Fruit fly (Drosophila melanogaster) whole organism, wandering third instar larva: ENCODE results near the gene CG2930.
A peak's percentile ranks its signal among the peaks of the same experiment; 100 is the strongest.

ENCODE experiments used
- Abd-B ChIP-seq: fragments of >200 bp; optimal IDR thresholded peaks from 2 replicates; lab custom pipeline; 2017; ENCODE audit warnings: missing biosample characterization, missing genetic modification characterization
- CG32264 ChIP-seq: fragments of 200-800 bp; sonication (Bioruptor generic); optimal IDR thresholded peaks from 2 replicates; lab custom pipeline; 2016; ENCODE audit warnings: missing biosample characterization, missing genetic modification characterization
- CG9705 ChIP-seq: fragments of 200-800 bp; sonication (Bioruptor generic); optimal IDR thresholded peaks from 2 replicates; lab custom pipeline; 2018; ENCODE audit warnings: missing biosample characterization, mild to moderate bottlenecking, missing genetic modification characterization
- CrebA ChIP-seq: fragments of 200-800 bp; sonication (Bioruptor generic); optimal IDR thresholded peaks from 2 replicates; lab custom pipeline; 2016; ENCODE audit warnings: missing biosample characterization, mild to moderate bottlenecking, missing genetic modification characterization, borderline replicate concordance
- Dfd ChIP-seq: fragments of >200 bp; optimal IDR thresholded peaks from 2 replicates; lab custom pipeline; 2017; ENCODE audit warnings: missing biosample characterization, missing genetic modification characterization
- Dif ChIP-seq: fragments of 200-275, 200-300 bp; sonication (Bioruptor generic); optimal IDR thresholded peaks from 2 replicates; lab custom pipeline; 2018; ENCODE audit warnings: missing biosample characterization, missing genetic modification characterization; ENCODE audit not compliant: partially characterized antibody
- GATAd ChIP-seq: sonication (Bioruptor generic); optimal IDR thresholded peaks from 2 replicates; lab custom pipeline; 2016; ENCODE audit warnings: missing biosample characterization, missing genetic modification characterization
- HLH106 ChIP-seq: fragments of 200-800 bp; optimal IDR thresholded peaks from 3 replicates; lab custom pipeline; 2019; ENCODE audit warnings: missing biosample characterization, mild to moderate bottlenecking, missing genetic modification characterization, moderate library complexity
- Hnf4 ChIP-seq: fragments of 200-800 bp; sonication (Bioruptor generic); optimal IDR thresholded peaks from 2 replicates; lab custom pipeline; 2016; ENCODE audit warnings: missing biosample characterization, mild to moderate bottlenecking, missing genetic modification characterization
- Hr78 ChIP-seq: fragments of >200 bp; optimal IDR thresholded peaks from 2 replicates; lab custom pipeline; 2017; ENCODE audit warnings: missing biosample characterization, missing genetic modification characterization
- Hr83 ChIP-seq: fragments of 200-300 bp; sonication (Bioruptor generic); optimal IDR thresholded peaks from 2 replicates; lab custom pipeline; 2016; ENCODE audit warnings: missing biosample characterization, mild to moderate bottlenecking, missing genetic modification characterization, moderate library complexity; ENCODE audit not compliant: poor library complexity, severe bottlenecking
- Jra ChIP-seq: sonication (Bioruptor generic); optimal IDR thresholded peaks from 2 replicates; lab custom pipeline; 2016; ENCODE audit warnings: missing biosample characterization, missing genetic modification characterization
- Mio ChIP-seq: sonication (Bioruptor generic); optimal IDR thresholded peaks from 2 replicates; lab custom pipeline; 2016; ENCODE audit warnings: missing biosample characterization, missing genetic modification characterization
- Myc ChIP-seq: fragments of >200 bp; optimal IDR thresholded peaks from 2 replicates; lab custom pipeline; 2017
- N ChIP-seq: fragments of >200 bp; optimal IDR thresholded peaks from 2 replicates; lab custom pipeline; 2018; ENCODE audit warnings: missing biosample characterization, missing external identifiers, missing genetic modification characterization
- OdsH ChIP-seq: fragments of 200-800 bp; sonication (Bioruptor generic); optimal IDR thresholded peaks from 2 replicates; lab custom pipeline; 2016; ENCODE audit warnings: missing biosample characterization, mild to moderate bottlenecking, missing genetic modification characterization
- Rel ChIP-seq, 2 experiments: fragments of 200-800 bp; sonication (Bioruptor generic) in 1 of 2; optimal IDR thresholded peaks; 2 replicates in 1 of 2; 3 replicates in 1 of 2; lab custom pipeline; 2016 to 2019; ENCODE audit warnings: mild to moderate bottlenecking in 2 of 2, missing biosample characterization in 2 of 2, missing genetic modification characterization in 2 of 2, moderate library complexity in 1 of 2
- Vsx2 ChIP-seq: fragments of 200-300, 225-300 bp; sonication (Bioruptor generic); optimal IDR thresholded peaks from 2 replicates; lab custom pipeline; 2018; ENCODE audit warnings: missing biosample characterization, missing genetic modification characterization; ENCODE audit not compliant: partially characterized antibody
- br ChIP-seq: fragments of 200-800 bp; sonication (Bioruptor generic); optimal IDR thresholded peaks from 2 replicates; lab custom pipeline; 2016; ENCODE audit warnings: missing biosample characterization, missing genetic modification characterization
- brk ChIP-seq: fragments of 200-800 bp; sonication (Bioruptor generic); optimal IDR thresholded peaks from 2 replicates; lab custom pipeline; 2016; ENCODE audit warnings: missing biosample characterization, mild to moderate bottlenecking, missing genetic modification characterization
- dl ChIP-seq, 2 experiments: fragments of 175-275, 200-275 bp in 1 of 2; fragments of 200-275 bp in 1 of 2; sonication (Bioruptor generic); optimal IDR thresholded peaks; lab custom pipeline; 2018; ENCODE audit warnings: mild to moderate bottlenecking in 2 of 2, missing biosample characterization in 2 of 2, missing genetic modification characterization in 2 of 2, moderate library complexity in 2 of 2; ENCODE audit not compliant: partially characterized antibody in 2 of 2, insufficient read depth in 1 of 2
- dmrt93B ChIP-seq: fragments of 200-800 bp; sonication (Bioruptor generic); optimal IDR thresholded peaks from 2 replicates; lab custom pipeline; 2018; ENCODE audit warnings: missing biosample characterization, mild to moderate bottlenecking, missing genetic modification characterization
- dsf ChIP-seq: sonication (Bioruptor generic); optimal IDR thresholded peaks from 2 replicates; lab custom pipeline; 2016; ENCODE audit warnings: missing biosample characterization, missing genetic modification characterization, borderline replicate concordance
- ey ChIP-seq: fragments of 200-800 bp; sonication (Bioruptor generic); optimal IDR thresholded peaks from 2 replicates; lab custom pipeline; 2016; ENCODE audit warnings: missing biosample characterization, missing genetic modification characterization
- h ChIP-seq: fragments of 200-800 bp; sonication (Bioruptor generic); optimal IDR thresholded peaks from 3 replicates; lab custom pipeline; 2016; ENCODE audit warnings: missing biosample characterization, mild to moderate bottlenecking, missing genetic modification characterization
- jim ChIP-seq: fragments of 175-275, 200-325 bp; sonication (Bioruptor generic); optimal IDR thresholded peaks from 2 replicates; lab custom pipeline; 2016; ENCODE audit warnings: missing biosample characterization, mild to moderate bottlenecking, missing genetic modification characterization
- rgr ChIP-seq: fragments of 200-800 bp; sonication (Bioruptor generic); optimal IDR thresholded peaks from 3 replicates; lab custom pipeline; 2016; ENCODE audit warnings: missing biosample characterization, mild to moderate bottlenecking, missing genetic modification characterization
- sage ChIP-seq: fragments of 200-800 bp; sonication (Bioruptor generic); optimal IDR thresholded peaks from 2 replicates; lab custom pipeline; 2016; ENCODE audit warnings: missing biosample characterization, mild to moderate bottlenecking, missing genetic modification characterization
- sv ChIP-seq: fragments of 200-800 bp; sonication (Bioruptor generic); optimal IDR thresholded peaks from 3 replicates; lab custom pipeline; 2016; ENCODE audit warnings: missing biosample characterization, missing genetic modification characterization
- tai ChIP-seq: sonication (Bioruptor generic); optimal IDR thresholded peaks from 2 replicates; lab custom pipeline; 2016; ENCODE audit warnings: missing biosample characterization, missing genetic modification characterization
- usp ChIP-seq: fragments of >200 bp; optimal IDR thresholded peaks from 2 replicates; lab custom pipeline; 2017; ENCODE audit warnings: missing biosample characterization, missing genetic modification characterization

Gene CG2930

DNA sequence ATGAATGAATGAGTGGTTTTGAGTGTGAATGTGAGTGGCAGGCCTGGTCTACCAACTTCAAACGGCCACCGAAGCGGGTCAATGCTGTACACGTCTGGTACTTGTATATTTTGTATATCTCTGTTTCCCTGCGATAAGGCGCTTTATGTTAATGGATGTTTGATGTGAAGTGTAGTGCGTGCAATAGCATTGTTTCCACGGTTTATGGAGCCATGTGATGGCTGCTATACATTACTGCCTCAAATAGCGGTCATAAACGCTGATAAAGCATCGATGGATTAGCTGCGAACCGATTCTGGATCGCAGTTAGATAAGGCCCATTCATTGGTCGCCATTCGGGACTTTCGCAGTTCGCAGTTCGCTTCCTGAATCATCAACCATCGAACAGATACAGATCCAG is 6.2 kb downstream of the CG2930 start:
- TF ChIP-seq Rel (GFP tag; optimal IDR thresholded peaks at IDR 0.05; lab: Kevin White, UChicago) (no peak), Rel (tag; optimal IDR thresholded peaks at IDR 0.05; lab: Kevin White, UChicago) (no peak), CrebA (GFP tag; lab: Kevin White, UChicago) (no peak), dl (GFP tag; optimal IDR thresholded peaks at IDR 0.05; lab: Kevin White, UChicago; ENCODE audit: insufficient read depth in 1 of 2, partially characterized antibody in 2 of 2) (no peak), Hnf4 (GFP tag; lab: Kevin White, UChicago) (no peak), rgr (GFP tag; lab: Kevin White, UChicago) (no peak), jim (GFP tag; lab: Kevin White, UChicago) (no peak)
- TF ChIP-seq, all 38 proteins: peak for 0

DNA sequence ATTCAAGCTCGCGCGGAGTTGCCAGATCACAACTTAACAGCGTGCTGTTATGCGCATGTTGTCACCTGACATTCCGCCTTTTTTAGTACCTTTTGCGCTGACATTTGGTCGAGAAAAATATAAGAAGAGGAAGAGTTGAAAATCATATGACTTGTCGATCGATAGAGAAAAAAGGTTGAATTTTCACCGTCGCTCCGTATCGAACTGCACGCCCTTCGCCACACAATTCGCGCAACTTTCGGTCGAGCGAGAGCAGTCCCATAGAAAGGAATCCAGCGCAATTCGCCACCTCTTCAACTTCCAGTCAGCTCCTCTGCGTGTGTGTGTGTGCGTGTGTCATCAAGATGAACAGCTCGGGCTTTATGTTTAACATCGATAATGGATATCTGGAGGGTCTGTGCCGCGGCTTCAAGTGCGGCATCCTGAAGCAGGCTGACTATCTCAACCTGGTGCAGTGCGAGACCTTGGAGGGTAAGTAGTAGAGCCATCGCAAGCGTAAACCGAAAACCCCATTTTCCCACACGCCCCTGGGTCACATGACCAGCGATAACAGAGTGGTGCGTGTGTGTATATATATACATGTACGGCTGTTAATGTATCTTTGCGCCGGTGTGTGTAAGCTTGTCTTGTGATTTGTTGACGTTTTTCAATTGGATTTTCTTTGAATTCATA is 12.0 kb downstream of the CG2930 start, which contains the start of gene VhaAC39-1:
Gene VhaAC39-1, plus strand, starts transcription at position 104 of the 672 bp plus-strand sequence.
- TF ChIP-seq GATAd (GFP tag; lab: Kevin White, UChicago): no peak
- no peak for TF ChIP-seq Hr83 (GFP tag; lab: Kevin White, UChicago)
- no peak for TF ChIP-seq sv
- TF ChIP-seq N: peak; percentile 17
- no peak for TF ChIP-seq usp (GFP tag; lab: Kevin White, UChicago)
- TF ChIP-seq OdsH (GFP tag; lab: Kevin White, UChicago): no peak
- TF ChIP-seq CrebA (GFP tag; lab: Kevin White, UChicago): no peak
- TF ChIP-seq Myc (lab: Kevin White, UChicago): no peak
- TF ChIP-seq Abd-B (GFP tag; lab: Kevin White, UChicago): no peak
- no peak for TF ChIP-seq br (GFP tag; lab: Kevin White, UChicago)
- no peak for TF ChIP-seq h (GFP tag; lab: Kevin White, UChicago)
- TF ChIP-seq Dfd (GFP tag; lab: Kevin White, UChicago): no peak
- TF ChIP-seq sage (GFP tag; lab: Kevin White, UChicago): no peak
- peak; percentile 17 for TF ChIP-seq HLH106
- no peak for TF ChIP-seq Mio (GFP tag; lab: Kevin White, UChicago)
- no peak for TF ChIP-seq dsf (GFP tag; lab: Kevin White, UChicago)
- TF ChIP-seq rgr (GFP tag; lab: Kevin White, UChicago): no peak
- no peak for TF ChIP-seq brk (GFP tag; lab: Kevin White, UChicago)
- TF ChIP-seq Rel (GFP tag; optimal IDR thresholded peaks at IDR 0.05; lab: Kevin White, UChicago): no peak
- TF ChIP-seq Rel (tag; optimal IDR thresholded peaks at IDR 0.05; lab: Kevin White, UChicago): peak; percentile 43
- TF ChIP-seq Hr78 (GFP tag; lab: Kevin White, UChicago): no peak
- TF ChIP-seq CG9705 (GFP tag; lab: Kevin White, UChicago): no peak
- TF ChIP-seq Vsx2: no peak
- TF ChIP-seq dmrt93B (GFP tag; lab: Kevin White, UChicago): no peak
- TF ChIP-seq Hnf4 (GFP tag; lab: Kevin White, UChicago): no peak
- TF ChIP-seq ey (GFP tag; lab: Kevin White, UChicago): no peak

DNA sequence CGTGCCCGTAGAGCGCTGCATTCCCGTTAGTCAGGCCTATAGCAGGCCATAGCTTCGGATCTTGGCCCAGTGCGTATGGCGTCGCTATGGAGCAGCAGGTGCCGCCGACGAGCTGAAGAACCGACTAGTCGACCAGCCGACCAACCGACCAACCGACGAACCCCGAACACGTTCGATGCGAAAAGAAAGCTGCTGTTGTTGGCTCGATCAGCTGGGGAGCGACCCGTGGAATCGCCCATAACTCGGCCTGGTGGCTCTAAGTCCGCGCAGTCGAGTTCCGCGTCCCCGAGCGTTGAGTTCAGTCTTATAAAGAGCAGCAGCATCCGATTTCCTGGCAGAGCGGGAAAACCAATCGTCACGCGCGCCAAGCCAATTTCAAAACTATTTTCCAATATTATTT is 15.1 kb downstream of the CG2930 start, which contains the start of gene CG15239:
Gene CG15239, plus strand, starts transcription at position 265 of the 400 bp plus-strand sequence.
- TF ChIP-seq Jra (GFP tag; lab: Kevin White, UChicago) (no peak), Vsx2 (no peak), CG32264 (GFP tag; lab: Kevin White, UChicago) (no peak), Dif (no peak), CG9705 (GFP tag; lab: Kevin White, UChicago) (no peak), br (GFP tag; lab: Kevin White, UChicago) (no peak), jim (GFP tag; lab: Kevin White, UChicago) (no peak), dsf (GFP tag; lab: Kevin White, UChicago) (no peak), usp (GFP tag; lab: Kevin White, UChicago) (no peak), tai (GFP tag; lab: Kevin White, UChicago) (no peak), ey (GFP tag; lab: Kevin White, UChicago) (no peak), Hnf4 (GFP tag; lab: Kevin White, UChicago) (no peak)

DNA sequence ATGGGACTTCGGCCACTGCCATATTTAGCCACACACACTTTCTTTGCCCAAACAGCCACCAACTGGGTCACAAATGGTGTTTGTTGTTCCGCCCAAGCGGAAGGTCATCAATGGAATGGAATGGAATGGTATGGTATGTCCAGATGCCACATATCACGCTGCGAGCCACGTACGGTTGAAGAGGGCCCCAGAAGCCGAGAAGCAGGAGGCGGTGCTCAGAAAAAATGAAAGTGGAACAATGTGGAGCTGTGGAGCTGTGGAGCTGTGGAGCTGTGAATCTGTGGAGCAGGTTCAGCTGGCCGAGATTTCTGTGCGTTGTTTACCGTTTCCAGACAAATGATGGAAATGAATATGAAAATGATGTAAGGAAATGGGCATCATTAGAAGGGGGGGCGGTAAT is 18.0 kb downstream of the CG2930 start:
- TF ChIP-seq Rel (GFP tag; optimal IDR thresholded peaks at IDR 0.05; lab: Kevin White, UChicago) (no peak), Rel (tag; optimal IDR thresholded peaks at IDR 0.05; lab: Kevin White, UChicago) (no peak), OdsH (GFP tag; lab: Kevin White, UChicago) (no peak), Jra (GFP tag; lab: Kevin White, UChicago) (no peak)
